Worm (Caenorhabditis elegans): ENCODE results near the gene str-1.

str-1 gene

ce11 chrIV:7222088-7222487 lies 48.5 kb downstream of the str-1 start:
- TF ChIP-seq ref-1 (GFP tag; conservative IDR thresholded peaks at IDR 0.05) (no peak), ztf-29 (GFP tag; IDR thresholded peaks at IDR 0.05) (no peak), ztf-23 (GFP tag; IDR thresholded peaks at IDR 0.05) (no peak), cog-1 (tag; optimal IDR thresholded peaks at IDR 0.05) (no peak), med-1 (GFP tag; optimal IDR thresholded peaks at IDR 0.05; ENCODE audit: insufficient read depth) (no peak), tab-1 (GFP tag; IDR thresholded peaks at IDR 0.05) (no peak), flt-1 (GFP tag; IDR thresholded peaks at IDR 0.05) (no peak), T22C8.4 (GFP tag; IDR thresholded peaks at IDR 0.05) (no peak), klf-2 (GFP tag; conservative IDR thresholded peaks at IDR 0.05) (no peak)
